Fruit fly (Drosophila melanogaster): ENCODE results near the gene wapl.

- TF ChIP-seq CTCF (optimal IDR thresholded peaks at IDR 0.05), result no peak
- TF ChIP-seq CG8478 (optimal IDR thresholded peaks at IDR 0.05), result no peak
Measured at dm6 chrX:2135868-2136787, 22.7 kb downstream of the wapl start.
